Worm (Caenorhabditis elegans) whole organism, L4 larva: ENCODE data around the gene T19H12.12.

Experiments
- D1046.2 ChIP-seq: fragments of 200-800 bp; sonication (Bioruptor generic); IDR thresholded peaks from 2 replicates; pipeline ENCODE4 v1.3.6; 2022; ENCODE audit warnings: missing genetic modification characterization, missing compliant biosample characterization
- F37D6.2 ChIP-seq: sonication (generic microtip); optimal IDR thresholded peaks from 2 replicates; lab custom pipeline; 2016; ENCODE audit warnings: mild to moderate bottlenecking, missing genetic modification characterization, missing compliant biosample characterization
- fkh-10 ChIP-seq: fragments of 150-350 bp; optimal IDR thresholded peaks from 2 replicates; lab custom pipeline; 2014; ENCODE audit warnings: missing biosample characterization, missing genetic modification reagents, missing genetic modification characterization
- lin-13 ChIP-seq: fragments of 150-350 bp; optimal IDR thresholded peaks from 2 replicates; lab custom pipeline; 2014; ENCODE audit warnings: missing biosample characterization, missing genetic modification reagents, missing genetic modification characterization
- nhr-76 ChIP-seq: fragments of 150-350 bp; optimal IDR thresholded peaks from 2 replicates; lab custom pipeline; 2014; ENCODE audit warnings: missing biosample characterization, missing genetic modification characterization
- sdz-12 ChIP-seq: fragments of 200-800 bp; sonication (Bioruptor generic); optimal IDR thresholded peaks from 2 replicates; lab custom pipeline; 2018; ENCODE audit warnings: mild to moderate bottlenecking, missing genetic modification characterization, missing compliant biosample characterization
- zfp-3 ChIP-seq: fragments of 200-800 bp; sonication (Bioruptor generic); conservative IDR thresholded peaks from 2 replicates; pipeline ENCODE4 v1.3.6; 2022; ENCODE audit warnings: missing genetic modification reagents, missing genetic modification characterization, missing compliant biosample characterization
- zip-11 ChIP-seq: fragments of 200-800 bp; sonication (Bioruptor generic); IDR thresholded peaks from 2 replicates; pipeline ENCODE4 v1.3.6; 2022; ENCODE audit warnings: missing genetic modification characterization, missing compliant biosample characterization

ce11 chrV:4884490-4884889 is at the start of gene T19H12.12:
- TF ChIP-seq zip-11 (GFP tag; lab: Robert Waterston, UW) = no peak
- no peak for TF ChIP-seq lin-13 (GFP tag; lab: Kevin White, UChicago)
- TF ChIP-seq nhr-76 (tag; lab: Kevin White, UChicago) = no peak
- TF ChIP-seq sdz-12 (GFP tag; lab: Kevin White, UChicago) = no peak
- TF ChIP-seq fkh-10 = no peak
- no peak for TF ChIP-seq zfp-3 (GFP tag; lab: Robert Waterston, UW)
- no peak for TF ChIP-seq D1046.2
- no peak for TF ChIP-seq F37D6.2 (tag; lab: Kevin White, UChicago)
